Fruit fly (Drosophila melanogaster) whole organism, prepupa: ENCODE data around the gene CG45064.

ENCODE experiments used
- Blimp-1 ChIP-seq: fragments of 200-800 bp; sonication (Bioruptor generic); optimal IDR thresholded peaks from 3 replicates; lab custom pipeline; 2017; ENCODE audit warnings: missing biosample characterization, missing genetic modification characterization, mild to moderate bottlenecking, moderate library complexity, missing genetic modification reagents
- CG31627 ChIP-seq: fragments of 200-800 bp; sonication (Bioruptor generic); optimal IDR thresholded peaks from 3 replicates; lab custom pipeline; 2016; ENCODE audit warnings: missing biosample characterization, missing genetic modification characterization
- CG32006 ChIP-seq: fragments of 200-800 bp; sonication (Bioruptor generic); optimal IDR thresholded peaks from 3 replicates; lab custom pipeline; 2017; ENCODE audit warnings: missing biosample characterization, mild to moderate bottlenecking, missing genetic modification characterization
- CG34406 ChIP-seq: fragments of 200-800 bp; sonication (Bioruptor generic); optimal IDR thresholded peaks from 3 replicates; lab custom pipeline; 2016; ENCODE audit warnings: missing biosample characterization, missing genetic modification characterization
- CG3919 ChIP-seq: fragments of 200-800 bp; sonication (Bioruptor generic); optimal IDR thresholded peaks from 3 replicates; lab custom pipeline; 2016; ENCODE audit warnings: missing biosample characterization, missing genetic modification characterization
- CG6808 ChIP-seq: fragments of 200-800 bp; sonication (Bioruptor generic); optimal IDR thresholded peaks from 3 replicates; lab custom pipeline; 2017; ENCODE audit warnings: missing biosample characterization, missing genetic modification characterization, mild to moderate bottlenecking, moderate library complexity, missing genetic modification reagents
- CG6854 ChIP-seq: fragments of 200-800 bp; sonication (Bioruptor generic); optimal IDR thresholded peaks from 2 replicates; lab custom pipeline; 2017; ENCODE audit warnings: missing biosample characterization, mild to moderate bottlenecking, missing genetic modification characterization
- CG8119 ChIP-seq: fragments of 200-800 bp; sonication (Bioruptor generic); IDR thresholded peaks from 3 replicates; pipeline ENCODE4 v1.3.6; 2022; ENCODE audit warnings: missing biosample characterization, missing genetic modification characterization
- Hr39 ChIP-seq: fragments of 200-800 bp; sonication (Bioruptor generic); optimal IDR thresholded peaks from 2 replicates; lab custom pipeline; 2016; ENCODE audit warnings: missing biosample characterization, missing genetic modification characterization
- OdsH ChIP-seq: fragments of 200-800 bp; sonication (Bioruptor generic); optimal IDR thresholded peaks from 3 replicates; lab custom pipeline; 2016; ENCODE audit warnings: missing biosample characterization, missing genetic modification characterization
- net ChIP-seq: fragments of 200-800 bp; sonication (Bioruptor generic); optimal IDR thresholded peaks from 3 replicates; lab custom pipeline; 2016; ENCODE audit warnings: missing biosample characterization, missing genetic modification characterization
- pdm3 ChIP-seq: fragments of 200-800 bp; sonication (Bioruptor generic); optimal IDR thresholded peaks from 3 replicates; lab custom pipeline; 2016; ENCODE audit warnings: missing biosample characterization, missing genetic modification characterization
- spab ChIP-seq: fragments of 200-800 bp; sonication (Bioruptor generic); optimal IDR thresholded peaks from 2 replicates; lab custom pipeline; 2017; ENCODE audit warnings: missing biosample characterization, mild to moderate bottlenecking, missing genetic modification characterization, missing genetic modification reagents
- vri ChIP-seq: fragments of 200-800 bp; sonication (Bioruptor generic); optimal IDR thresholded peaks from 3 replicates; lab custom pipeline; 2016; ENCODE audit warnings: missing biosample characterization, mild to moderate bottlenecking, missing genetic modification characterization

- TF ChIP-seq CG6808 (no peak), CG34406 (GFP tag; lab: Kevin White, UChicago) (no peak), OdsH (no peak), CG6854 (no peak), pdm3 (GFP tag; lab: Kevin White, UChicago) (no peak), vri (GFP tag; lab: Kevin White, UChicago) (no peak), CG31627 (GFP tag; lab: Kevin White, UChicago) (no peak), CG3919 (GFP tag; lab: Kevin White, UChicago) (no peak), CG32006 (GFP tag; lab: Kevin White, UChicago) (no peak), net (GFP tag; lab: Kevin White, UChicago) (no peak), CG8119 (GFP tag; lab: Robert Waterston, UW) (no peak), spab (GFP tag; lab: Kevin White, UChicago) (no peak), Blimp-1 (GFP tag; lab: Kevin White, UChicago) (no peak), Hr39 (GFP tag; lab: Kevin White, UChicago) (no peak)
Observed at dm6 chrX:14831713-14832561, 50.4 kb downstream of the CG45064 start, which contains the start of gene CG14408.
